Worm (Caenorhabditis elegans) whole organism, L4 larva: Measurements from ENCODE around the gene fbxl-5.

Experiments used
- F26F4.8 ChIP-seq: fragments of 200-800 bp; sonication (Bioruptor generic); conservative IDR thresholded peaks from 2 replicates; pipeline ENCODE4 v1.3.6; 2022; ENCODE audit warnings: missing genetic modification characterization, missing compliant biosample characterization
- F37D6.2 ChIP-seq: sonication (generic microtip); optimal IDR thresholded peaks from 2 replicates; lab custom pipeline; 2016; ENCODE audit warnings: mild to moderate bottlenecking, missing genetic modification characterization, missing compliant biosample characterization
- F49E8.2 ChIP-seq: sonication (generic microtip); optimal IDR thresholded peaks from 2 replicates; lab custom pipeline; 2016; ENCODE audit warnings: missing compliant biosample characterization, mild to moderate bottlenecking, missing genetic modification characterization, borderline replicate concordance
- T20F7.1 ChIP-seq: fragments of 200-800 bp; sonication (Bioruptor generic); optimal IDR thresholded peaks from 2 replicates; lab custom pipeline; 2018; ENCODE audit warnings: mild to moderate bottlenecking, missing genetic modification characterization, missing compliant biosample characterization
- Y5F2A.4 ChIP-seq: fragments of 200-800 bp; sonication (Bioruptor generic); optimal IDR thresholded peaks from 2 replicates; lab custom pipeline; 2018; ENCODE audit warnings: mild to moderate bottlenecking, missing genetic modification characterization, missing compliant biosample characterization
- ZK337.2 ChIP-seq: fragments of 200-800 bp; sonication (Bioruptor generic); IDR thresholded peaks from 2 replicates; pipeline ENCODE4 v1.3.6; 2022; ENCODE audit warnings: missing genetic modification reagents, missing genetic modification characterization, missing compliant biosample characterization
- ama-1 ChIP-seq: fragments of 150-350 bp; optimal IDR thresholded peaks from 2 replicates; lab custom pipeline; 2014; ENCODE audit warnings: inconsistent platforms, mixed read lengths
- attf-4 ChIP-seq: sonication (generic microtip); optimal IDR thresholded peaks from 3 replicates; lab custom pipeline; 2017; ENCODE audit warnings: missing biosample characterization, missing genetic modification characterization
- ceh-20 ChIP-seq: fragments of 200-800 bp; sonication (Bioruptor generic); IDR thresholded peaks from 2 replicates; pipeline ENCODE4 v1.3.6; 2022; ENCODE audit warnings: missing genetic modification reagents, missing genetic modification characterization, missing compliant biosample characterization
- ceh-28 ChIP-seq: fragments of 150-350 bp; optimal IDR thresholded peaks from 2 replicates; lab custom pipeline; 2014; ENCODE audit warnings: missing biosample characterization, missing genetic modification reagents, missing genetic modification characterization
- ces-1 ChIP-seq: fragments of 150-350 bp; sonication (generic microtip); optimal IDR thresholded peaks from 4 replicates; lab custom pipeline; 2014; ENCODE audit warnings: missing biosample characterization, missing genetic modification reagents, missing genetic modification characterization
- daf-12 ChIP-seq: fragments of 150-350 bp; optimal IDR thresholded peaks from 2 replicates; lab custom pipeline; 2014; ENCODE audit warnings: missing biosample characterization, missing genetic modification reagents, missing genetic modification characterization
- daf-16 ChIP-seq, 3 experiments: sonication (generic microtip); optimal IDR thresholded peaks; 2 replicates each; lab custom pipeline; 2016 to 2017; ENCODE audit warnings: missing genetic modification characterization in 3 of 3, missing genetic modification reagents in 3 of 3, mild to moderate bottlenecking in 2 of 3, missing compliant biosample characterization in 2 of 3, missing biosample characterization in 1 of 3, moderate library complexity in 1 of 3
- dpl-1 ChIP-seq: fragments of 150-350 bp; optimal IDR thresholded peaks from 2 replicates; lab custom pipeline; 2014; ENCODE audit warnings: missing biosample characterization, missing genetic modification reagents, missing genetic modification characterization
- egl-43 ChIP-seq: fragments of 200-800 bp; sonication (Bioruptor generic); IDR thresholded peaks from 2 replicates; pipeline ENCODE4 v1.3.6; 2022; ENCODE audit warnings: missing genetic modification reagents, missing genetic modification characterization, missing compliant biosample characterization
- fkh-10 ChIP-seq: fragments of 150-350 bp; optimal IDR thresholded peaks from 2 replicates; lab custom pipeline; 2014; ENCODE audit warnings: missing biosample characterization, missing genetic modification reagents, missing genetic modification characterization
- fos-1 ChIP-seq: fragments of 150-350 bp; optimal IDR thresholded peaks from 2 replicates; lab custom pipeline; 2014; ENCODE audit warnings: missing biosample characterization, missing genetic modification characterization
- gei-8 ChIP-seq: fragments of 200-800 bp; sonication (Bioruptor generic); optimal IDR thresholded peaks from 2 replicates; lab custom pipeline; 2018; ENCODE audit warnings: mild to moderate bottlenecking, missing genetic modification characterization, missing compliant biosample characterization
- hlh-30 ChIP-seq: sonication (generic microtip); optimal IDR thresholded peaks from 2 replicates; lab custom pipeline; 2017; ENCODE audit warnings: antibody characterized with exemption, mild to moderate bottlenecking, missing genetic modification characterization, missing compliant biosample characterization; ENCODE audit not compliant: insufficient read depth
- hmg-1.1 ChIP-seq: fragments of 200-800 bp; sonication (Bioruptor generic); IDR thresholded peaks from 2 replicates; pipeline ENCODE4 v1.3.6; 2022; ENCODE audit warnings: missing genetic modification reagents, missing genetic modification characterization, missing compliant biosample characterization
- lim-7 ChIP-seq: fragments of 200-800 bp; sonication (Bioruptor generic); IDR thresholded peaks from 2 replicates; pipeline ENCODE4 v1.3.6; 2022; ENCODE audit warnings: missing genetic modification characterization, missing compliant biosample characterization
- lin-1 ChIP-seq: fragments of 200-800 bp; sonication (Bioruptor generic); IDR thresholded peaks from 2 replicates; pipeline ENCODE4 v1.3.6; 2022; ENCODE audit warnings: missing genetic modification reagents, missing genetic modification characterization, missing compliant biosample characterization
- lin-13 ChIP-seq: fragments of 150-350 bp; optimal IDR thresholded peaks from 2 replicates; lab custom pipeline; 2014; ENCODE audit warnings: missing biosample characterization, missing genetic modification reagents, missing genetic modification characterization
- lin-29 ChIP-seq: fragments of 200-800 bp; sonication (Bioruptor generic); IDR thresholded peaks from 2 replicates; pipeline ENCODE4 v1.3.6; 2022; ENCODE audit warnings: missing genetic modification reagents, missing genetic modification characterization, missing compliant biosample characterization
- lin-38 ChIP-seq: fragments of 200-800 bp; sonication (Bioruptor generic); IDR thresholded peaks from 2 replicates; pipeline ENCODE4 v1.3.6; 2022; ENCODE audit warnings: missing genetic modification reagents, missing genetic modification characterization, missing compliant biosample characterization
- lir-3 ChIP-seq: sonication (generic microtip); optimal IDR thresholded peaks from 2 replicates; lab custom pipeline; 2016; ENCODE audit warnings: mild to moderate bottlenecking, missing genetic modification characterization, missing compliant biosample characterization
- lsy-2 ChIP-seq, 2 experiments: fragments of 150-350 bp in 1 of 2; sonication (generic microtip) in 1 of 2; optimal IDR thresholded peaks; 2 replicates each; lab custom pipeline; 2014 to 2017; ENCODE audit warnings: missing biosample characterization in 2 of 2, missing genetic modification characterization in 2 of 2
- mdl-1 ChIP-seq, 2 experiments: fragments of 150-350 bp in 1 of 2; sonication (generic microtip) in 1 of 2; optimal IDR thresholded peaks; 2 replicates each; lab custom pipeline; 2014 to 2017; ENCODE audit warnings: missing biosample characterization in 2 of 2, missing genetic modification characterization in 2 of 2
- mdt-29 ChIP-seq: fragments of 200-800 bp; sonication (Bioruptor generic); IDR thresholded peaks from 2 replicates; pipeline ENCODE4 v1.3.6; 2022; ENCODE audit warnings: missing genetic modification reagents, missing genetic modification characterization, missing compliant biosample characterization
- mes-2 ChIP-seq: sonication (generic microtip); optimal IDR thresholded peaks from 2 replicates; lab custom pipeline; 2016; ENCODE audit warnings: missing genotype, mild to moderate bottlenecking, missing genetic modification characterization, missing compliant biosample characterization; ENCODE audit not compliant: poor library complexity, severe bottlenecking
- mxl-2 ChIP-seq: fragments of 200-800 bp; sonication (Bioruptor generic); conservative IDR thresholded peaks from 2 replicates; pipeline ENCODE4 v1.3.6; 2022; ENCODE audit warnings: missing genetic modification reagents, missing genetic modification characterization, missing compliant biosample characterization
- nhr-111 ChIP-seq: fragments of 200-800 bp; sonication (Bioruptor generic); optimal IDR thresholded peaks from 2 replicates; lab custom pipeline; 2018; ENCODE audit warnings: mild to moderate bottlenecking, missing genetic modification characterization, missing compliant biosample characterization
- nhr-237 ChIP-seq: sonication (generic microtip); optimal IDR thresholded peaks from 2 replicates; lab custom pipeline; 2017; ENCODE audit warnings: missing biosample characterization, missing genetic modification characterization
- nhr-25 ChIP-seq: sonication (generic microtip); optimal IDR thresholded peaks from 2 replicates; lab custom pipeline; 2017; ENCODE audit warnings: missing genetic modification characterization, mild to moderate bottlenecking, missing compliant biosample characterization, antibody characterized with exemption, moderate library complexity, borderline replicate concordance; ENCODE audit not compliant: insufficient read depth
- nhr-41 ChIP-seq: fragments of 200-800 bp; sonication (Bioruptor generic); IDR thresholded peaks from 2 replicates; pipeline ENCODE4 v1.3.6; 2022; ENCODE audit warnings: missing genetic modification reagents, missing genetic modification characterization, missing compliant biosample characterization
- nhr-42 ChIP-seq: fragments of 200-800 bp; sonication (Bioruptor generic); IDR thresholded peaks from 2 replicates; pipeline ENCODE4 v1.3.6; 2022; ENCODE audit warnings: missing genetic modification characterization, missing compliant biosample characterization
- nhr-48 ChIP-seq: sonication (generic microtip); optimal IDR thresholded peaks from 2 replicates; lab custom pipeline; 2016; ENCODE audit warnings: mild to moderate bottlenecking, missing genetic modification characterization, missing compliant biosample characterization
- nhr-76 ChIP-seq: fragments of 150-350 bp; optimal IDR thresholded peaks from 2 replicates; lab custom pipeline; 2014; ENCODE audit warnings: missing biosample characterization, missing genetic modification characterization
- pha-4 ChIP-seq, 2 experiments: fragments of 150-350 bp in 1 of 2; fragments of 200-800 bp in 1 of 2; sonication (Bioruptor generic) in 1 of 2; IDR thresholded peaks in 1 of 2; optimal IDR thresholded peaks in 1 of 2; 2 replicates each; pipeline versions ENCODE4 v1.3.6 to Lab custom; 2014 to 2022; ENCODE audit warnings: missing genetic modification characterization in 2 of 2, missing genetic modification reagents in 2 of 2, missing biosample characterization in 1 of 2, missing compliant biosample characterization in 1 of 2
- saeg-2 ChIP-seq: fragments of 200-800 bp; sonication (Bioruptor generic); IDR thresholded peaks from 2 replicates; pipeline ENCODE4 v1.3.6; 2022; ENCODE audit warnings: missing genetic modification reagents, missing genetic modification characterization, missing compliant biosample characterization
- sdz-12 ChIP-seq: fragments of 200-800 bp; sonication (Bioruptor generic); optimal IDR thresholded peaks from 2 replicates; lab custom pipeline; 2018; ENCODE audit warnings: mild to moderate bottlenecking, missing genetic modification characterization, missing compliant biosample characterization
- set-16 ChIP-seq: fragments of 200-800 bp; sonication (Bioruptor generic); IDR thresholded peaks from 2 replicates; pipeline ENCODE4 v1.3.6; 2022; ENCODE audit warnings: missing genetic modification reagents, missing genetic modification characterization, missing compliant biosample characterization
- snpc-4 ChIP-seq: fragments of 150-350 bp; optimal IDR thresholded peaks from 2 replicates; lab custom pipeline; 2014; ENCODE audit warnings: missing biosample characterization, missing genetic modification characterization
- spr-3 ChIP-seq: fragments of 200-800 bp; sonication (Bioruptor generic); optimal IDR thresholded peaks from 2 replicates; lab custom pipeline; 2018; ENCODE audit warnings: mild to moderate bottlenecking, missing genetic modification characterization, missing compliant biosample characterization
- tag-97 ChIP-seq: fragments of 200-800 bp; sonication (Bioruptor generic); IDR thresholded peaks from 2 replicates; pipeline ENCODE4 v1.3.6; 2022; ENCODE audit warnings: missing genetic modification characterization, missing compliant biosample characterization
- tra-1 ChIP-seq: fragments of 200-800 bp; sonication (Bioruptor generic); IDR thresholded peaks from 2 replicates; pipeline ENCODE4 v1.3.6; 2022; ENCODE audit warnings: missing genetic modification reagents, missing genetic modification characterization, missing compliant biosample characterization
- zip-11 ChIP-seq: fragments of 200-800 bp; sonication (Bioruptor generic); IDR thresholded peaks from 2 replicates; pipeline ENCODE4 v1.3.6; 2022; ENCODE audit warnings: missing genetic modification characterization, missing compliant biosample characterization
- zip-2 ChIP-seq: fragments of 150-350 bp; optimal IDR thresholded peaks from 2 replicates; lab custom pipeline; 2014; ENCODE audit warnings: missing biosample characterization, missing genetic modification characterization

fbxl-5 gene

ce11 chrV:7728003-7728678 is 14.6 kb upstream of the fbxl-5 start (continued):
- TF ChIP-seq daf-12 (tag; lab: Kevin White, UChicago) (no peak), nhr-25 (tag; lab: Kevin White, UChicago) (no peak), pha-4 (GFP tag; IDR thresholded peaks at IDR 0.05; lab: Robert Waterston, UW) (peak; percentile 57; the same call in 1 of the 2 replicates), pha-4 (tag; optimal IDR thresholded peaks at IDR 0.05; lab: Kevin White, UChicago) (no peak), nhr-48 (tag; lab: Kevin White, UChicago) (peak; percentile 84), zip-2 (tag; lab: Kevin White, UChicago) (no peak), F49E8.2 (tag; lab: Kevin White, UChicago) (no peak), sdz-12 (GFP tag; lab: Kevin White, UChicago) (no peak), ces-1 (GFP tag; lab: Kevin White, UChicago) (peak; percentile 48), lir-3 (tag; lab: Kevin White, UChicago) (no peak), nhr-42 (GFP tag; lab: Robert Waterston, UW) (peak; percentile 43; the same call in 1 of the 2 replicates), nhr-237 (tag; lab: Kevin White, UChicago) (no peak), ceh-28 (tag; lab: Kevin White, UChicago) (peak; percentile 58), ceh-20 (GFP tag; lab: Robert Waterston, UW) (peak; percentile 92), lin-1 (no peak), spr-3 (no peak), gei-8 (GFP tag; lab: Kevin White, UChicago) (no peak), set-16 (GFP tag; lab: Robert Waterston, UW) (peak; percentile 98), lin-13 (GFP tag; lab: Kevin White, UChicago) (peak; percentile 22), F26F4.8 (no peak), attf-4 (tag; lab: Kevin White, UChicago) (no peak), hlh-30 (tag; lab: Kevin White, UChicago) (peak; percentile 77), dpl-1 (peak; percentile 48), T20F7.1 (GFP tag; lab: Kevin White, UChicago) (no peak), saeg-2 (0 out of 2 replicates have a peak, but pooled peaks have one; percentile 52), daf-16 (GFP tag; optimal IDR thresholded peaks at IDR 0.05; lab: Kevin White, UChicago) (peak in 1 of 2 experiments; percentile 78), daf-16 (tag; optimal IDR thresholded peaks at IDR 0.05; lab: Kevin White, UChicago) (no peak), lsy-2 (tag; optimal IDR thresholded peaks at IDR 0.05; lab: Kevin White, UChicago) (peak; percentile 77), snpc-4 (tag; lab: Kevin White, UChicago) (no peak), ama-1 (lab: Kevin White, UChicago) (no peak), lin-29 (GFP tag; lab: Robert Waterston, UW) (no peak), mdl-1 (tag; optimal IDR thresholded peaks at IDR 0.05; lab: Kevin White, UChicago) (peak; percentile 9 to 56), tag-97 (no peak), egl-43 (GFP tag; lab: Robert Waterston, UW) (peak; percentile 89), nhr-111 (GFP tag; lab: Kevin White, UChicago) (no peak), lin-38 (peak; percentile 54), mes-2 (peak; percentile 37), lim-7 (GFP tag; lab: Robert Waterston, UW) (no peak), hmg-1.1 (GFP tag; lab: Robert Waterston, UW) (peak; percentile 84), F37D6.2 (peak; percentile 81), mxl-2 (GFP tag; lab: Robert Waterston, UW) (0 out of 2 replicates have a peak, but pooled peaks have one; percentile 9), ZK337.2 (no peak), fkh-10 (GFP tag; lab: Kevin White, UChicago) (peak; percentile 73), nhr-41 (GFP tag; lab: Robert Waterston, UW) (no peak), zip-11 (no peak), Y5F2A.4 (GFP tag; lab: Kevin White, UChicago) (no peak), tra-1 (peak; percentile 63), nhr-76 (tag; lab: Kevin White, UChicago) (no peak), fos-1 (tag; lab: Kevin White, UChicago) (no peak), mdt-29 (no peak)
